Worm (Caenorhabditis elegans): Measurements from ENCODE around the gene mrck-1.
A peak's percentile ranks its signal among the peaks of the same experiment; 100 is the strongest.

The mrck-1 gene

ce11 chrV:6247397-6247796 is 19.7 kb downstream of the mrck-1 start:
- no peak for TF ChIP-seq elt-1 (tag; optimal IDR thresholded peaks at IDR 0.05)
- peak; percentile 97 for TF ChIP-seq nhr-43 (tag; optimal IDR thresholded peaks at IDR 0.05; ENCODE audit: poor library complexity, severe bottlenecking)
- no peak for TF ChIP-seq lin-39 (tag; optimal IDR thresholded peaks at IDR 0.05)
- peak; percentile 34 for TF ChIP-seq R02D3.7 (tag; optimal IDR thresholded peaks at IDR 0.05)
- no peak for TF ChIP-seq skn-1 (tag; optimal IDR thresholded peaks at IDR 0.05)
- peak; percentile 79 for TF ChIP-seq elt-2 (tag; optimal IDR thresholded peaks at IDR 0.05)
- TF ChIP-seq nhr-77 (tag; optimal IDR thresholded peaks at IDR 0.05), result no peak
- TF ChIP-seq sea-2 (GFP tag; optimal IDR thresholded peaks at IDR 0.05), result no peak
- TF ChIP-seq ceh-28 (tag; optimal IDR thresholded peaks at IDR 0.05), result peak; percentile 50
- peak; percentile 93 for TF ChIP-seq nhr-23 (tag; optimal IDR thresholded peaks at IDR 0.05)
- TF ChIP-seq ztf-11 (tag; optimal IDR thresholded peaks at IDR 0.05), result no peak
- peak; percentile 32 for TF ChIP-seq jun-1 (tag; optimal IDR thresholded peaks at IDR 0.05)
- TF ChIP-seq fkh-10 (GFP tag; optimal IDR thresholded peaks at IDR 0.05), result no peak
- peak; percentile 59 for TF ChIP-seq mdl-1 (tag; optimal IDR thresholded peaks at IDR 0.05)
- TF ChIP-seq pqm-1 (tag; optimal IDR thresholded peaks at IDR 0.05), result peak; percentile 29
- peak; percentile 82 for TF ChIP-seq nhr-25 (tag; optimal IDR thresholded peaks at IDR 0.05)
- peak; percentile 45 to 94 (median 89) for TF ChIP-seq elt-3 (tag; optimal IDR thresholded peaks at IDR 0.05)
- no peak for TF ChIP-seq ztf-4 (tag; optimal IDR thresholded peaks at IDR 0.05)
- peak; percentile 9 for TF ChIP-seq unc-62 (GFP tag; optimal IDR thresholded peaks at IDR 0.05)
- TF ChIP-seq ceh-9 (tag; optimal IDR thresholded peaks at IDR 0.05), result no peak

ce11 chrV:6246454-6246981 is 20.6 kb downstream of the mrck-1 start, which contains the start of gene dmd-7:
Gene dmd-7 (plus strand): TSS chrV:6246931.
- TF ChIP-seq zag-1 (tag; optimal IDR thresholded peaks at IDR 0.05) (no peak), ceh-16 (tag; optimal IDR thresholded peaks at IDR 0.05) (no peak), aly-2 (tag; optimal IDR thresholded peaks at IDR 0.05) (no peak), elt-2 (tag; optimal IDR thresholded peaks at IDR 0.05) (peak; percentile 62), egl-27 (tag; optimal IDR thresholded peaks at IDR 0.05) (peak; percentile 85), nhr-43 (tag; optimal IDR thresholded peaks at IDR 0.05; ENCODE audit: poor library complexity, severe bottlenecking) (peak; percentile 98), nhr-237 (tag; optimal IDR thresholded peaks at IDR 0.05) (no peak), elt-3 (tag; optimal IDR thresholded peaks at IDR 0.05) (peak; percentile 60 to 90 (median 85)), eor-1 (tag; optimal IDR thresholded peaks at IDR 0.05) (no peak), nhr-11 (tag; optimal IDR thresholded peaks at IDR 0.05) (peak; percentile 48), nfya-1 (tag; optimal IDR thresholded peaks at IDR 0.05; ENCODE audit: insufficient read depth) (peak; percentile 84), ceh-82 (tag; optimal IDR thresholded peaks at IDR 0.05) (peak; percentile 70), R02D3.7 (tag; optimal IDR thresholded peaks at IDR 0.05) (peak; percentile 76), mdl-1 (tag; optimal IDR thresholded peaks at IDR 0.05) (peak; percentile 76), fkh-2 (tag; optimal IDR thresholded peaks at IDR 0.05) (no peak), ZK546.5 (tag; optimal IDR thresholded peaks at IDR 0.05) (no peak), pqm-1 (tag; optimal IDR thresholded peaks at IDR 0.05) (peak; percentile 86), fos-1 (tag; optimal IDR thresholded peaks at IDR 0.05) (no peak), pha-4 (tag; optimal IDR thresholded peaks at IDR 0.05) (peak; percentile 96), nhr-25 (tag; optimal IDR thresholded peaks at IDR 0.05) (peak; percentile 96), nhr-12 (tag; optimal IDR thresholded peaks at IDR 0.05) (no peak), lin-39 (tag; optimal IDR thresholded peaks at IDR 0.05) (peak; percentile 88), skn-1 (tag; optimal IDR thresholded peaks at IDR 0.05) (peak; percentile 34), unc-62 (GFP tag; optimal IDR thresholded peaks at IDR 0.05) (peak; percentile 78), hmg-11 (tag; optimal IDR thresholded peaks at IDR 0.05) (peak; percentile 67), elt-1 (tag; optimal IDR thresholded peaks at IDR 0.05) (peak; percentile 44), nhr-76 (tag; optimal IDR thresholded peaks at IDR 0.05) (no peak), jun-1 (tag; optimal IDR thresholded peaks at IDR 0.05) (peak; percentile 76), nhr-28 (tag; optimal IDR thresholded peaks at IDR 0.05) (peak; percentile 23), egl-5 (tag; optimal IDR thresholded peaks at IDR 0.05) (peak; percentile 6), lin-15B (tag; optimal IDR thresholded peaks at IDR 0.05) (peak; percentile 21), lsy-12 (tag; optimal IDR thresholded peaks at IDR 0.05) (peak; percentile 79), nhr-77 (tag; optimal IDR thresholded peaks at IDR 0.05) (no peak), ztf-11 (tag; optimal IDR thresholded peaks at IDR 0.05) (no peak), sea-2 (GFP tag; optimal IDR thresholded peaks at IDR 0.05) (peak; percentile 51), ceh-28 (tag; optimal IDR thresholded peaks at IDR 0.05) (peak; percentile 81), ceh-9 (tag; optimal IDR thresholded peaks at IDR 0.05) (no peak), ama-1 (optimal IDR thresholded peaks at IDR 0.05) (no peak), ztf-4 (tag; optimal IDR thresholded peaks at IDR 0.05) (peak; percentile 53), tbx-2 (tag; optimal IDR thresholded peaks at IDR 0.05) (peak; percentile 89), snpc-4 (tag; optimal IDR thresholded peaks at IDR 0.05) (peak; percentile 21), nhr-67 (tag; optimal IDR thresholded peaks at IDR 0.05) (no peak), nhr-23 (tag; optimal IDR thresholded peaks at IDR 0.05) (peak; percentile 96), fkh-10 (GFP tag; optimal IDR thresholded peaks at IDR 0.05) (no peak)
